Worm (Caenorhabditis elegans) whole organism, L3 larva: ENCODE results near the gene K07D4.2.
A peak's percentile ranks its signal among the peaks of the same experiment; 100 is the strongest.

Source experiments
- R02D3.7 ChIP-seq: fragments of 150-350 bp; optimal IDR thresholded peaks from 2 replicates; lab custom pipeline; 2014; ENCODE audit warnings: missing biosample characterization, missing genetic modification characterization
- aly-2 ChIP-seq: fragments of 150-350 bp; optimal IDR thresholded peaks from 2 replicates; lab custom pipeline; 2014; ENCODE audit warnings: missing biosample characterization, missing genetic modification characterization
- ama-1 ChIP-seq: fragments of 150-350 bp; optimal IDR thresholded peaks from 2 replicates; lab custom pipeline; 2018
- ceh-16 ChIP-seq: sonication (generic microtip); optimal IDR thresholded peaks from 2 replicates; lab custom pipeline; 2017; ENCODE audit warnings: missing biosample characterization, missing genetic modification characterization
- ceh-28 ChIP-seq: fragments of 150-350 bp; optimal IDR thresholded peaks from 2 replicates; lab custom pipeline; 2014; ENCODE audit warnings: missing biosample characterization, missing genetic modification reagents, missing genetic modification characterization
- ceh-9 ChIP-seq: sonication (generic microtip); optimal IDR thresholded peaks from 2 replicates; lab custom pipeline; 2018; ENCODE audit warnings: missing biosample characterization, missing genetic modification characterization
- daf-12 ChIP-seq: fragments of 150-350 bp; optimal IDR thresholded peaks from 2 replicates; lab custom pipeline; 2014; ENCODE audit warnings: missing biosample characterization, missing genetic modification reagents, missing genetic modification characterization
- egl-27 ChIP-seq: sonication (generic microtip); optimal IDR thresholded peaks from 4 replicates; lab custom pipeline; 2017; ENCODE audit warnings: missing biosample characterization, missing genetic modification reagents, missing genetic modification characterization
- egl-5 ChIP-seq: fragments of 150-350 bp; optimal IDR thresholded peaks from 2 replicates; lab custom pipeline; 2017; ENCODE audit warnings: missing biosample characterization, missing genetic modification reagents, missing genetic modification characterization, inconsistent platforms
- elt-1 ChIP-seq: fragments of 150-350 bp; optimal IDR thresholded peaks from 2 replicates; lab custom pipeline; 2014; ENCODE audit warnings: missing biosample characterization, missing genetic modification characterization
- elt-3 ChIP-seq, 3 experiments: fragments of 150-350 bp in 1 of 3; sonication (generic microtip) in 2 of 3; optimal IDR thresholded peaks; 2 replicates in 2 of 3; 4 replicates in 1 of 3; lab custom pipeline; 2014 to 2017; ENCODE audit warnings: missing biosample characterization in 3 of 3, missing genetic modification characterization in 3 of 3
- eor-1 ChIP-seq, 2 experiments: fragments of 150-350 bp; optimal IDR thresholded peaks; 2 replicates each; lab custom pipeline; 2014 to 2018; ENCODE audit warnings: missing biosample characterization in 2 of 2, missing genetic modification characterization in 2 of 2
- fkh-10 ChIP-seq: sonication (generic microtip); optimal IDR thresholded peaks from 2 replicates; lab custom pipeline; 2017; ENCODE audit warnings: missing biosample characterization, missing genetic modification reagents, missing genetic modification characterization
- fkh-2 ChIP-seq: fragments of 150-350 bp; optimal IDR thresholded peaks from 2 replicates; lab custom pipeline; 2014; ENCODE audit warnings: missing biosample characterization, missing genetic modification reagents, missing genetic modification characterization
- hmg-11 ChIP-seq: sonication (generic microtip); optimal IDR thresholded peaks from 2 replicates; lab custom pipeline; 2016; ENCODE audit warnings: missing genetic modification characterization, missing compliant biosample characterization
- jun-1 ChIP-seq: fragments of 150-350 bp; optimal IDR thresholded peaks from 2 replicates; lab custom pipeline; 2014; ENCODE audit warnings: missing biosample characterization, missing genetic modification reagents, missing genetic modification characterization
- lin-39 ChIP-seq: fragments of 150-350 bp; optimal IDR thresholded peaks from 2 replicates; lab custom pipeline; 2018; ENCODE audit warnings: missing biosample characterization, missing genetic modification reagents, missing genetic modification characterization
- lsy-12 ChIP-seq: sonication (generic microtip); optimal IDR thresholded peaks from 2 replicates; lab custom pipeline; 2016; ENCODE audit warnings: mild to moderate bottlenecking, missing genetic modification characterization, missing compliant biosample characterization
- mdl-1 ChIP-seq: fragments of 150-350 bp; optimal IDR thresholded peaks from 2 replicates; lab custom pipeline; 2014; ENCODE audit warnings: missing biosample characterization, missing genetic modification characterization
- mml-1 ChIP-seq: fragments of 150-350 bp; sonication (generic microtip); optimal IDR thresholded peaks from 3 replicates; lab custom pipeline; 2014; ENCODE audit warnings: missing biosample characterization, missing genetic modification characterization
- nhr-11 ChIP-seq: fragments of 150-350 bp; optimal IDR thresholded peaks from 2 replicates; lab custom pipeline; 2014; ENCODE audit warnings: missing biosample characterization, missing genetic modification characterization
- nhr-12 ChIP-seq: fragments of 150-350 bp; optimal IDR thresholded peaks from 2 replicates; lab custom pipeline; 2014; ENCODE audit warnings: missing biosample characterization, missing genetic modification characterization
- nhr-23 ChIP-seq: fragments of 150-350 bp; optimal IDR thresholded peaks from 2 replicates; lab custom pipeline; 2014; ENCODE audit warnings: missing biosample characterization, missing genetic modification reagents, missing genetic modification characterization
- nhr-237 ChIP-seq: fragments of 150-350 bp; optimal IDR thresholded peaks from 2 replicates; lab custom pipeline; 2014; ENCODE audit warnings: missing biosample characterization, missing genetic modification characterization
- nhr-25 ChIP-seq: sonication (generic microtip); optimal IDR thresholded peaks from 2 replicates; lab custom pipeline; 2017; ENCODE audit warnings: missing biosample characterization, missing genetic modification characterization
- nhr-28 ChIP-seq: fragments of 150-350 bp; optimal IDR thresholded peaks from 2 replicates; lab custom pipeline; 2014; ENCODE audit warnings: missing biosample characterization, missing genetic modification characterization
- nhr-43 ChIP-seq: sonication (generic microtip); optimal IDR thresholded peaks from 2 replicates; lab custom pipeline; 2016; ENCODE audit warnings: mild to moderate bottlenecking, missing genetic modification characterization, missing compliant biosample characterization; ENCODE audit not compliant: poor library complexity, severe bottlenecking
- nhr-67 ChIP-seq: fragments of 150-350 bp; optimal IDR thresholded peaks from 2 replicates; lab custom pipeline; 2014; ENCODE audit warnings: missing biosample characterization, missing genetic modification characterization
- nhr-76 ChIP-seq: fragments of 150-350 bp; sonication (generic microtip); optimal IDR thresholded peaks from 5 replicates; lab custom pipeline; 2014; ENCODE audit warnings: missing biosample characterization, missing genetic modification characterization
- nhr-77 ChIP-seq: fragments of 150-350 bp; optimal IDR thresholded peaks from 2 replicates; lab custom pipeline; 2014; ENCODE audit warnings: missing biosample characterization, missing genetic modification characterization
- sea-2 ChIP-seq: fragments of 150-350 bp; sonication (generic microtip); optimal IDR thresholded peaks from 4 replicates; lab custom pipeline; 2014; ENCODE audit warnings: missing biosample characterization, missing genetic modification reagents, missing genetic modification characterization
- unc-62 ChIP-seq: fragments of 150-350 bp; sonication (generic microtip); optimal IDR thresholded peaks from 4 replicates; lab custom pipeline; 2014; ENCODE audit warnings: missing biosample characterization, missing genetic modification reagents, missing genetic modification characterization
- ztf-11 ChIP-seq: fragments of 150-350 bp; optimal IDR thresholded peaks from 2 replicates; lab custom pipeline; 2014; ENCODE audit warnings: missing biosample characterization, missing genetic modification characterization
- ztf-4 ChIP-seq: fragments of 150-350 bp; optimal IDR thresholded peaks from 2 replicates; lab custom pipeline; 2014; ENCODE audit warnings: missing biosample characterization, missing genetic modification characterization

Gene K07D4.2

DNA sequence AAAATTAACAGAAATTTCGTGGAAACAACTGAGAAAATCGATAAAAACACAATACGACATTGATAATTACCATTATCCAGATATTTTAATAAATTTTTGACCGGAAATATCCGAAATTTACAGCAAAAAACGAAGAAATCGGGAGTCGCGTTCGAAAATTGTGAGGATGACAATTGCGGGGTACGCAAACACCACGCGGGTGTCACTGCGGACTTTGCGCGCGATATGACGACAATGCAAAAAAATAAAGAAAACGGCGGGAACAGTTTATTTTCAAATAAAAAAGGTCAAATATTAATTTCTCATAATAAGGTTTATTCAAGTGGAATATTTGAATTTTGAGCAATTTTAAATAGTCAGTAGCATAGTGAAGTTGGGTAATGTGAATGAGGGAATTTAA lies 947 bp downstream of the K07D4.2 start, which contains the start of gene rpn-11 (continued):
- no peak for TF ChIP-seq fkh-10
- no peak for TF ChIP-seq nhr-237 (tag; lab: Kevin White, UChicago)
- TF ChIP-seq egl-27: no peak
- peak; percentile 80 for TF ChIP-seq hmg-11 (tag; lab: Kevin White, UChicago)
- no peak for TF ChIP-seq ceh-16
- TF ChIP-seq ama-1 (lab: Kevin White, UChicago): peak; percentile 25
- TF ChIP-seq nhr-12 (tag; lab: Kevin White, UChicago): no peak
- no peak for TF ChIP-seq unc-62
- no peak for TF ChIP-seq elt-1
- no peak for TF ChIP-seq ztf-11
- no peak for TF ChIP-seq nhr-28
- TF ChIP-seq nhr-23: peak; percentile 83
- TF ChIP-seq aly-2: no peak
- TF ChIP-seq, all 47 proteins: peak for 23

DNA sequence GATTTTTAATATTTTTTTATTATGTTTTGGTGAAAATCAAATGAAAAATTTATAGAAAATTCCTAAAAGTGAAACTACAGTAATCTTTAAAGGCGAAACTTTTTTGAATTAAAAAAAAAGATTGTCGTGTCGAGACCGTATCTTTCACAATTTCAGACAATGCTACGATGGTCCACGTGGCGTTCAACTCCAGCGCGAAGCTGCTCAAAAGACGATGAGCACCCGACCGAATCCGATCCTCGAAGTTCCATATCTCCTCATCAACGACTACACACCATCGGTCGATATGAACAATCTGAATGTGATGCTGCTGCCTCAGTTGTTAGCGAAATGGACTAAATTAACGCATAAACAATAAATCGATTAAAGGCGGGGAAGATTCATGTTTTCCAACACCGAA lies 2.6 kb downstream of the K07D4.2 start:
- no peak for TF ChIP-seq R02D3.7 (tag; lab: Kevin White, UChicago)
- no peak for TF ChIP-seq hmg-11 (tag; lab: Kevin White, UChicago)
- TF ChIP-seq nhr-77 (tag; lab: Kevin White, UChicago): no peak
- TF ChIP-seq ama-1 (lab: Kevin White, UChicago): peak; percentile 8

DNA sequence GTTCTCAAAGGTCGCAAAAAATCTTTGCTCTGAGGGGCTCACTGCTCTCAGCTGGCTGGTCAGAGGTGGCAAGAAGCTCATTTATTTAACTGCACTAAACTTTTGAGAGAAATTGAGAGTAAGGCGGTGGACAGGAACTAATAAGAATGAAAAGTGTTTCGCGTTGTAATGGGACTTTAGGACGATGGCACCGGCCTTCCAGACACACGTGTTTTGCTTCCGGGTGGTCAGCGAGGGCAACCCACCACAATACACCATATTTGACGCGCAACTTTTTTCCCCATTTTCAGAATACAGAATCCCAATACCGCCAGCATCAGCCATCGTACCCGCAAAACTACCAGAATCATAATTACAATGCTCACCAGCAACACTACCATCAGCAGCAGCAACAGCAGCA lies 5.2 kb downstream of the K07D4.2 start:
- TF ChIP-seq fkh-2 (tag; lab: Kevin White, UChicago): no peak
- TF ChIP-seq egl-27: no peak
- no peak for TF ChIP-seq sea-2 (GFP tag; lab: Kevin White, UChicago)
- TF ChIP-seq ceh-9 (tag; lab: Kevin White, UChicago): no peak
- no peak for TF ChIP-seq elt-1
- no peak for TF ChIP-seq mml-1 (tag; lab: Kevin White, UChicago)
- TF ChIP-seq nhr-43 (tag; lab: Kevin White, UChicago): no peak
- no peak for TF ChIP-seq unc-62
- no peak for TF ChIP-seq nhr-23
- TF ChIP-seq, all 47 proteins: peak for 0

DNA sequence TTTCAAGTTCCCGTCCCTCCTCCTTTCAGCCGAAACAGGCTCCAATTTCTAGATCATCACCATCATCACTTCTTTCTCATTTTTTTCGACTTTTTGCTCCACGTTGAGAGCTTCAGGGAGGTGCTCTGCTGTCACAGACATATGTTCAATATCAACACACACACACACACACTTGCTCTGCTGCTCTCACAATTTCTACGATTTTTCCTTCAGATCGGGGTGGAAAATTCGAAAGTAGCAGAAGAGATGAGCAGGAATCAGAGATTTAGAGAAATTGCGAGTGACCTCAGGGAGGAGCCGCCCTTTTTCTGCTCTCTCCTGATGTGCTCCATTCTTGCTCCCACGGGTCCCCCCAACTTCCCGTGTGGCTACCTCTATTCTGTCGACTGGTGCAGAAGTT lies 6.8 kb downstream of the K07D4.2 start, which contains the start of gene pqn-48:
TSS of gene pqn-48 (plus strand) at position 344 of the 400 bp plus-strand sequence.
- TF ChIP-seq aly-2: no peak
- no peak for TF ChIP-seq nhr-25
- no peak for TF ChIP-seq unc-62
- no peak for TF ChIP-seq egl-5
- TF ChIP-seq mdl-1 (tag; lab: Kevin White, UChicago): no peak
- no peak for TF ChIP-seq fkh-2 (tag; lab: Kevin White, UChicago)
- TF ChIP-seq lin-39 (tag; lab: Kevin White, UChicago): no peak
- TF ChIP-seq eor-1 (tag; optimal IDR thresholded peaks at IDR 0.05; lab: Kevin White, UChicago): no peak
- TF ChIP-seq ztf-4 (tag; lab: Kevin White, UChicago): no peak
- no peak for TF ChIP-seq lsy-12 (tag; lab: Kevin White, UChicago)
- no peak for TF ChIP-seq nhr-237 (tag; lab: Kevin White, UChicago)

DNA sequence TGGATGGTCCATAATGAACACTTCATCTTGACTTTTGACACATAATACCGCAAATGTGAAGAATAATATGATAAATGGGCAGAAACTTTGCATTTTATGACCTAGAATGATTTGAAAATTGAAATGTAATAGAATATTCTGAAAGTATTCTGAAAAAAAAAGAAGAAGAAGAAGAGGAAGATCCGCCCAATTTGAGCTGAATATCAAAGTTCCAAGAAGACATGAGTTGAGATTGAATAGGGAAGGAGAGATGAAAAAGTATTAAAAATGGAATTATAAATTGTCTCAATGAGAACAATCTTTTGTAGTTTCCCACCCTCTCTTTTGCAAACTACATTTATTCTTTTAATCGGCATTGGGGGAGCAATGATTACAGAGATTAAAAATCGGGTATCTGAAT lies 13.0 kb downstream of the K07D4.2 start, which contains the start of gene K07D4.4:
TSS of gene K07D4.4 (minus strand) at position 101 of the 400 bp plus-strand sequence.
- TF ChIP-seq sea-2 (GFP tag; lab: Kevin White, UChicago) (no peak), jun-1 (no peak), aly-2 (no peak), daf-12 (no peak), nhr-76 (no peak), mml-1 (tag; lab: Kevin White, UChicago) (no peak), eor-1 (tag; optimal IDR thresholded peaks at IDR 0.05; lab: Kevin White, UChicago) (no peak), nhr-11 (tag; lab: Kevin White, UChicago) (no peak), nhr-28 (no peak), nhr-12 (tag; lab: Kevin White, UChicago) (no peak), elt-3 (tag; optimal IDR thresholded peaks at IDR 0.05; lab: Kevin White, UChicago) (no peak), fkh-10 (no peak), elt-1 (no peak), nhr-67 (no peak), nhr-237 (tag; lab: Kevin White, UChicago) (no peak), ztf-4 (tag; lab: Kevin White, UChicago) (no peak), ceh-28 (tag; lab: Kevin White, UChicago) (no peak), nhr-43 (tag; lab: Kevin White, UChicago) (no peak)
